Fruit fly (Drosophila melanogaster): ENCODE measurements around the gene PH4alphaNE1.

The PH4alphaNE1 gene

DNA sequence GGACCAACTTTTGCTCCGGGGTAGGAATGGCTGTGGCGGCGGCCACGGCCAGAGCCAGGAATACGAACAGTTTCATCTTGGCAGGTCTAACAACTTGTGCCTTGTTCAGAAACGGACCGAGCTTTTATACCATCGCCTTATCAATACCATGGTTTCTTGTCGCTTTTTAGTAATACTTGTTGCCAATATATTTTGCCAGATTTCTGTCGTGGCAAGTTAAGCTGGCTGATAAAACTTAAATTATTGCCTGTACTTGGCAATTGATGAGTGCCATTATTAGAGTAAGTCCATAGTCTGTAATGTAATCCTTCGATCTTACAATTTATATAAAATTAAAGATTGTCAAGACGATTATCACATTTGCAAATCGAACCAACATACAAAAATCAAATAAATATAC lies 12.3 kb downstream of the PH4alphaNE1 start, which contains the start of gene Jon99Fii:
Jon99Fii (minus strand) TSS at position 101 of the 400 bp plus-strand sequence.
- TF ChIP-seq Hr38 (GFP tag; optimal IDR thresholded peaks at IDR 0.05) (no peak), topi (GFP tag; optimal IDR thresholded peaks at IDR 0.05) (no peak), fkh (GFP tag; optimal IDR thresholded peaks at IDR 0.05) (no peak), dsx (GFP tag; optimal IDR thresholded peaks at IDR 0.05; ENCODE audit: poor library complexity, severe bottlenecking) (no peak), CG1621 (tag; optimal IDR thresholded peaks at IDR 0.05) (no peak), esn (GFP tag; optimal IDR thresholded peaks at IDR 0.05) (no peak), Sox15 (GFP tag; optimal IDR thresholded peaks at IDR 0.05) (no peak), eg (GFP tag; IDR thresholded peaks at IDR 0.05) (no peak), dac (GFP tag; optimal IDR thresholded peaks at IDR 0.05) (no peak), cyc (GFP tag; optimal IDR thresholded peaks at IDR 0.05) (no peak), CG16779 (tag; optimal IDR thresholded peaks at IDR 0.05) (no peak), salr (GFP tag; optimal IDR thresholded peaks at IDR 0.05) (no peak), Sox14 (GFP tag; optimal IDR thresholded peaks at IDR 0.05) (no peak), Smox (GFP tag; optimal IDR thresholded peaks at IDR 0.05) (no peak), CG8632 (GFP tag; optimal IDR thresholded peaks at IDR 0.05) (no peak), CG6808 (GFP tag; optimal IDR thresholded peaks at IDR 0.05) (no peak), fd85E (GFP tag; optimal IDR thresholded peaks at IDR 0.05) (no peak), Blimp-1 (GFP tag; optimal IDR thresholded peaks at IDR 0.05) (no peak), ss (GFP tag; optimal IDR thresholded peaks at IDR 0.05) (no peak), Lpt (GFP tag; optimal IDR thresholded peaks at IDR 0.05) (no peak)

DNA sequence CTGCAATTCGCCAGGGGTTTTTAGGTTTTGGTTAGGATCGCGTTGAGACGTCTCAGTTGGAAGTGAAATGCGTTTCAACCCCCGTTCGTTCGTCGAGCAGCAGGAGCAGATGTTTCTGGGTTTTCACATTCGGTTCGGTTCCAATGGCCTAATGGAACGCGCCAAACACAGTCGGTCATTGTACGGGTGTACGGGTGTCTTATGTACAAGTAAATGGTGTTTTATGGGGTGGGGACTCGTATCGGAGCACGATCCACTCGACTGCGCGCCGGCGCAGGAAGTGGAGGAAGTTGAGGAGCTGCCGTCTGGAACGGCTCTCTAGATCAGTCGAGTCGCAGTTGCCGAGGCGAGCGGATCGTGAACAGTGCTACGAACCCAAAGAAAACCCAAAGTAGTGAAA lies 23.8 kb downstream of the PH4alphaNE1 start, which contains the start of gene spdo:
spdo (plus strand) TSS at position 318 of the 400 bp plus-strand sequence.
- TF ChIP-seq CG6808 (GFP tag; optimal IDR thresholded peaks at IDR 0.05) (no peak), fkh (GFP tag; optimal IDR thresholded peaks at IDR 0.05) (no peak), Ets21C (GFP tag; optimal IDR thresholded peaks at IDR 0.05) (no peak), Lpt (GFP tag; optimal IDR thresholded peaks at IDR 0.05) (no peak), Sox15 (GFP tag; optimal IDR thresholded peaks at IDR 0.05) (no peak), Hr39 (GFP tag; optimal IDR thresholded peaks at IDR 0.05) (no peak), CG3919 (GFP tag; optimal IDR thresholded peaks at IDR 0.05) (no peak), CG11902 (GFP tag; optimal IDR thresholded peaks at IDR 0.05) (no peak), CG32006 (GFP tag; optimal IDR thresholded peaks at IDR 0.05) (no peak)

DNA sequence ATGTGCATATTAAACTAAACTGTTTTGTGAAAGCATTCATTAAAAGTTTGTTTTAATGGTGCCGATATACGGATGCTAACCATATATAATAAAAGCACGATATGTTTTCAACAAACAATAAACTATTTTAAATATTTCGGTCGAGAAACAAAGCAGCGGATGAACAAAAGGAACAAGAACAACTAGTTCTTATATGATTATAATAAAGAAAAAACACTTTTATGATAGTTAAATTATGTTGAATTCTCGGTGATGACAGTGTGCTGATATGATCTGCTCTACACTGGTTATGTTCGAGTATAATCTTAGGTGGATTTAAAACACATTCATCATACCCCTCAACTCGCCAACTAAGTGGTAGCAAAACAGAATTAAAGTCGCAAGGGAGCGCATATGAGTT lies 24.2 kb downstream of the PH4alphaNE1 start:
- TF ChIP-seq Eip78C (GFP tag) = peak; percentile 50
- TF ChIP-seq esn (GFP tag; optimal IDR thresholded peaks at IDR 0.05) = peak; percentile 18
- no peak for TF ChIP-seq cyc (GFP tag; optimal IDR thresholded peaks at IDR 0.05)
- TF ChIP-seq CG7368 (GFP tag; optimal IDR thresholded peaks at IDR 0.05) = no peak
- TF ChIP-seq Hr39 (GFP tag; optimal IDR thresholded peaks at IDR 0.05) = no peak
- TF ChIP-seq Gug (GFP tag; IDR thresholded peaks at IDR 0.05) = no peak
- no peak for TF ChIP-seq CG6163 (GFP tag; IDR thresholded peaks at IDR 0.05)
- no peak for TF ChIP-seq CG1621 (tag; optimal IDR thresholded peaks at IDR 0.05)
- TF ChIP-seq CG16779 (tag; optimal IDR thresholded peaks at IDR 0.05) = no peak
- TF ChIP-seq CG11902 (GFP tag; optimal IDR thresholded peaks at IDR 0.05) = no peak
- TF ChIP-seq CG31627 (GFP tag; optimal IDR thresholded peaks at IDR 0.05) = no peak
- TF ChIP-seq Hr38 (GFP tag; optimal IDR thresholded peaks at IDR 0.05) = no peak
- no peak for TF ChIP-seq CG11294 (GFP tag; IDR thresholded peaks at IDR 0.05)

DNA sequence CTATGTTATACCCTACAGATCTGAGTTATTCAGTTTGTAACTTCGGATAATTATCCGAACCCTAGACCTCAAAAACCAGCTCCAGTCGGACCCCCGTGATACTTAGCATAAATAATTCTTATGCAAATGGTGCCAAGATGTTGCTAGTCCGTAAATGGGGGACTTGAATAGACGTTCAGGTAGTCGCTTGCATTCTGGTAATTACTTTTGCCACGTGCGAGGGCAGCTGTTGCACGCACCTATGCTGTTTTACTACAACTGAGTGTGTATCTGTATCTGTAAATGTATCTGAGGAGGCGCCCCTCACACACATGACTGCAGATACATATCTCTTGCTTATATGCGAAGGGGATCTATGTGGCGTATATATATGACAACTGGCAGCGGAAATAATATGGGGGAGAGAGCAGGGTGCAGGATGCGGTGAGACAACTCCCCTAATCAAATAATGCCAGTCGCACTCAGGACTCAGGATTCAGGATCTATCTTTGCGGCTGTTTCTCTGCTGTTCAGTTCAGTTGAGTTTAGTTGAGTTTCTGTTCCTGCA lies 25.4 kb downstream of the PH4alphaNE1 start:
- no peak for TF ChIP-seq fkh (GFP tag; optimal IDR thresholded peaks at IDR 0.05)
- TF ChIP-seq ss (GFP tag; optimal IDR thresholded peaks at IDR 0.05) = peak in 1 of 2 experiments; percentile 64

DNA sequence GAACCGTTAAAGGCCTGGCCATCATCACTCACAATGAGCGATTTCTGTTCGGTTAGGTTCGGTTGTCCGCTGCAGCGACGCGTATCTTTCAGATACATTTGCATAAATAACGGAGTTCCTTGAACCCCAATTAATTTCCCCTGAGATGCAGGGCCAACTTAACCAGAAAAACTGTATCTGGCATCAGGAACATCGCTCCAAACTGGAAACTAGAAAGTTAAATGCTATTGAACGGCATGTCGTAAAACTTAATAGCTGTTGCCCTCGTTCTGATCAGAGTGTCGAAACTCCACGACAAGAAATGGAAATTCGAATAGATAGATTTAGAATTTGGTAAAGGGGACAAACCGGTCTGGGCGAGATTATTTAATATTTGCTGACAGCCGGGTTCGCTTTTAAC lies 27.8 kb downstream of the PH4alphaNE1 start:
- TF ChIP-seq Met (GFP tag; optimal IDR thresholded peaks at IDR 0.05) = no peak
- TF ChIP-seq CG11902 (GFP tag; optimal IDR thresholded peaks at IDR 0.05) = no peak
- TF ChIP-seq esn (GFP tag; optimal IDR thresholded peaks at IDR 0.05) = no peak
- TF ChIP-seq svp (GFP tag) = no peak
- TF ChIP-seq fd59A (GFP tag; optimal IDR thresholded peaks at IDR 0.05) = no peak
- TF ChIP-seq CG10669 (GFP tag; optimal IDR thresholded peaks at IDR 0.05) = no peak
- no peak for TF ChIP-seq Hr4 (GFP tag; optimal IDR thresholded peaks at IDR 0.05)
- no peak for TF ChIP-seq Ets21C (GFP tag; optimal IDR thresholded peaks at IDR 0.05)
- no peak for TF ChIP-seq CG7368 (GFP tag; optimal IDR thresholded peaks at IDR 0.05)
- TF ChIP-seq CG1621 (tag; optimal IDR thresholded peaks at IDR 0.05) = no peak
- TF ChIP-seq dsx (GFP tag; optimal IDR thresholded peaks at IDR 0.05; ENCODE audit: poor library complexity, severe bottlenecking) = no peak
- no peak for TF ChIP-seq ss (GFP tag; optimal IDR thresholded peaks at IDR 0.05)
- no peak for TF ChIP-seq CG11294 (GFP tag; IDR thresholded peaks at IDR 0.05)
- no peak for TF ChIP-seq Gug (GFP tag; IDR thresholded peaks at IDR 0.05)
- TF ChIP-seq dac (GFP tag; optimal IDR thresholded peaks at IDR 0.05) = no peak
- TF ChIP-seq CG3032 (tag; optimal IDR thresholded peaks at IDR 0.05) = no peak
- TF ChIP-seq net (GFP tag; optimal IDR thresholded peaks at IDR 0.05) = no peak
- TF ChIP-seq Eip93F (GFP tag; optimal IDR thresholded peaks at IDR 0.05) = no peak
- TF ChIP-seq CG11762 (GFP tag; optimal IDR thresholded peaks at IDR 0.05; ENCODE audit: insufficient read depth) = no peak
